Fruit fly (Drosophila melanogaster): ENCODE results near the gene IP3K2.

DNA sequence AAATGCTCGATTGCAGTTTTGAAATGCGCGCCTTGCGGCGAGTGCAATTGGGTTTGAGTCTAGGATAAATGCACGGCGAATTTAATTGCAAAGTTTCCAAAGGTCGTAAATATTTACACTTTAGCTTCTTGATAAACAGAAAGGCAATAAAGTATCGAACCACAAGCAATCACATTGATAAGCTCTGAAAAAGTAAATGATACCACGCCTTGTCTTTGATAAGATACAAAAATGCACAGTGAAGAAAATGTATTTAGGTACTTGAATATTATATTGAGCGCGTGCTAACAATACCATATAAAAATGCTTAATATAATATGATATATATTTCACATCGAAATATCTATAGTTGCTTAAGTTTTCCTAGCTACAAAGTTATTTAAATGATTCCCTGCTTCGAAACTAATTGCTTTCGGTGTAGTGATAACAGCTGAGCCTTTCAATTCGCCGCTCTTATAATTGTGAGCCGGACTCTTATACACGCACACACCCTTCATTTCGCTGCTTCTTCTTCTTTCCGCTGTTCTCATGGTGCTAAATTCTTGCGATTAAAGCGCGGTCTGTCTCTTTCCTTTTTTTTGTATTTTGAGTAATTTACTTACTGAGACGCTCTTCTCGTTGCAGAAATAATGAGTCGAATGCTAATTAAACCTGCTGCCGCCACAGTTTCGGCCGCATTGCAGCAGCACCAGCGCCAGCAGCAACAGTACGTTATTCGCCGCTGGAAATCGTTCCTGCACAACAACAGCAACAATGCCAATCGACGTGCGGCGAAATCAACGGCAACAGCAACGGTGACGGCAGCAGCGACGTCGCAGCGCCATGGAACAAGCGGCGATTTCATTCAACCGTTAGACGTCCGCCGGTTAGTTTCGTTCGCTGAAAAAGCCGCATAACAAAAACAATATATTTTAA lies 70.1 kb downstream of the IP3K2 start:
- TF ChIP-seq Myc (optimal IDR thresholded peaks at IDR 0.05) (no peak), Sin3A (optimal IDR thresholded peaks at IDR 0.05) (no peak), psq (optimal IDR thresholded peaks at IDR 0.05) (no peak), ttk (optimal IDR thresholded peaks at IDR 0.05) (no peak), insv (optimal IDR thresholded peaks at IDR 0.05) (no peak)

All from Kc167 (cell line).